1 fruit fly cellular context compared by ENCODE assay signal in the genomic region with DNA sequence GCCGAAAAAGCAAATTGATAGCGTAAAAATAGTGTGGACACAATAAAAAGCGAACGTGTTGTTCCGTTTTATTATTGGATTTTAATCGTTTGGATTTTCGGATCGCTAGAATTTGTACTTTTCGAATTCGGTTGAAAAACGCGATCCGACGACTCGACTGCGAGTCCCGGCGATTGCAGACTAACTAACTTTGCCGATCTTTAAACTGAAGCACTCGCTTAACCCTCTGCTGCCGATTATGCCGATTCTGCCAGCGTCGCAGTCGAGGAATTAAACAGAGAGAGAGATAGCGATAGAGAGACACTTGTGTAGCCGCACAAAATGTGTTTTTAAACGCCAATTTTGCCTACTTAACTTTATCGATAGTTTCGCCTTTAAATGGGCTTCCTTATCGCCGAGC.
TF ChIP-seq lines count a peak whose summit lies in the region.

No protein-coding gene starts in this region.

TF ChIP-seq in whole organism, embryonic, 481 proteins besides CTCF, POLR2A, EP300 and RAD21 (continued from another document and continues in another):
- TF ChIP-seq sens (GFP tag; lab: Kevin White, UChicago) = no peak
- TF ChIP-seq CG18619 (GFP tag; optimal IDR thresholded peaks at IDR 0.05; lab: Kevin White, UChicago) = no peak
- TF ChIP-seq Hmr (GFP tag; optimal IDR thresholded peaks at IDR 0.05; lab: Kevin White, UChicago) = no peak
- TF ChIP-seq E2f2 (GFP tag; IDR thresholded peaks at IDR 0.05; lab: Robert Waterston, UW) = no peak
- TF ChIP-seq Fer2 (tag; optimal IDR thresholded peaks at IDR 0.05; lab: Kevin White, UChicago) = no peak
- no peak for TF ChIP-seq gfzf (GFP tag; optimal IDR thresholded peaks at IDR 0.05; lab: Kevin White, UChicago)
- no peak for TF ChIP-seq p53 (GFP tag; optimal IDR thresholded peaks at IDR 0.05; lab: Kevin White, UChicago)
- TF ChIP-seq aop (GFP tag; IDR thresholded peaks at IDR 0.05; lab: Robert Waterston, UW) = no peak
- no peak for TF ChIP-seq Dad (GFP tag; optimal IDR thresholded peaks at IDR 0.05; lab: Kevin White, UChicago)
- TF ChIP-seq Doc3 (GFP tag; IDR thresholded peaks at IDR 0.05; lab: Robert Waterston, UW; ENCODE audit: partially characterized antibody) = no peak
- no peak for TF ChIP-seq CG18599 (GFP tag; optimal IDR thresholded peaks at IDR 0.05; lab: Kevin White, UChicago)
- no peak for TF ChIP-seq tll (GFP tag; optimal IDR thresholded peaks at IDR 0.05; lab: Kevin White, UChicago)
- TF ChIP-seq CG11456 (GFP tag; IDR thresholded peaks at IDR 0.05; lab: Robert Waterston, UW) = no peak
- peak; percentile 25; the same call in 1 of the 2 replicates for TF ChIP-seq amos (GFP tag; IDR thresholded peaks at IDR 0.05; lab: Robert Waterston, UW; ENCODE audit: partially characterized antibody)
- TF ChIP-seq Ets65A (GFP tag; lab: Kevin White, UChicago) = no peak
- peak; percentile 71 for TF ChIP-seq sug (tag; optimal IDR thresholded peaks at IDR 0.05; lab: Kevin White, UChicago)
- no peak for TF ChIP-seq Oaz (GFP tag; IDR thresholded peaks at IDR 0.05; lab: Robert Waterston, UW)
- no peak for TF ChIP-seq Sox100B (GFP tag; optimal IDR thresholded peaks at IDR 0.05; lab: Kevin White, UChicago)
- no peak for TF ChIP-seq Xbp1 (GFP tag; optimal IDR thresholded peaks at IDR 0.05; lab: Kevin White, UChicago)
- no peak for TF ChIP-seq fd96Cb (tag; optimal IDR thresholded peaks at IDR 0.05; lab: Kevin White, UChicago)
- TF ChIP-seq CG14667 (GFP tag; IDR thresholded peaks at IDR 0.05; lab: Robert Waterston, UW) = no peak
- no peak for TF ChIP-seq CG8089 (GFP tag; optimal IDR thresholded peaks at IDR 0.05; lab: Kevin White, UChicago)
- no peak for TF ChIP-seq CG14050 (GFP tag; IDR thresholded peaks at IDR 0.05; lab: Robert Waterston, UW)
- TF ChIP-seq CG11093 (GFP tag; IDR thresholded peaks at IDR 0.05; lab: Robert Waterston, UW) = no peak
- TF ChIP-seq Asciz (GFP tag; optimal IDR thresholded peaks at IDR 0.05; lab: Kevin White, UChicago) = no peak
- no peak for TF ChIP-seq CG17361 (GFP tag; IDR thresholded peaks at IDR 0.05; lab: Robert Waterston, UW)
- no peak for TF ChIP-seq cato (GFP tag; optimal IDR thresholded peaks at IDR 0.05; lab: Kevin White, UChicago; ENCODE audit: borderline replicate concordance)
- TF ChIP-seq CG12219 (GFP tag; optimal IDR thresholded peaks at IDR 0.05; lab: Kevin White, UChicago) = no peak
- no peak for TF ChIP-seq Dfd (GFP tag; optimal IDR thresholded peaks at IDR 0.05; lab: Kevin White, UChicago)
- TF ChIP-seq Jarid2 (GFP tag; optimal IDR thresholded peaks at IDR 0.05; lab: Kevin White, UChicago) = peak; percentile 52
- no peak for TF ChIP-seq Trl (optimal IDR thresholded peaks at IDR 0.05; lab: Kevin White, UChicago)
- TF ChIP-seq Trl (GFP tag; optimal IDR thresholded peaks at IDR 0.05; lab: Kevin White, UChicago) = no peak
- TF ChIP-seq Lim3 (GFP tag; IDR thresholded peaks at IDR 0.05; lab: Robert Waterston, UW) = no peak
- TF ChIP-seq Ptx1 (GFP tag; IDR thresholded peaks at IDR 0.05; lab: Robert Waterston, UW) = no peak
- no peak for TF ChIP-seq CG11085 (GFP tag; IDR thresholded peaks at IDR 0.05; lab: Robert Waterston, UW)
- no peak for TF ChIP-seq CG7987 (GFP tag; optimal IDR thresholded peaks at IDR 0.05; lab: Kevin White, UChicago)
- no peak for TF ChIP-seq HLHmδ (GFP tag; optimal IDR thresholded peaks at IDR 0.05; lab: Kevin White, UChicago)
- no peak for TF ChIP-seq CG10654 (GFP tag; optimal IDR thresholded peaks at IDR 0.05; lab: Kevin White, UChicago)
- TF ChIP-seq chinmo (GFP tag; IDR thresholded peaks at IDR 0.05; lab: Robert Waterston, UW; ENCODE audit: partially characterized antibody) = peak; percentile 75; the same call in 3 of the 4 replicates
- no peak for TF ChIP-seq CoRest (tag; optimal IDR thresholded peaks at IDR 0.05; lab: Kevin White, UChicago)
- TF ChIP-seq Optix (GFP tag; IDR thresholded peaks at IDR 0.05; lab: Robert Waterston, UW) = no peak
- TF ChIP-seq bbx (GFP tag; IDR thresholded peaks at IDR 0.05; lab: Robert Waterston, UW; ENCODE audit: partially characterized antibody) = no peak
- TF ChIP-seq esg (GFP tag; conservative IDR thresholded peaks at IDR 0.05; lab: Robert Waterston, UW) = no peak
- no peak for TF ChIP-seq wor (GFP tag; IDR thresholded peaks at IDR 0.05; lab: Robert Waterston, UW)
- TF ChIP-seq dpn (GFP tag; optimal IDR thresholded peaks at IDR 0.05; lab: Kevin White, UChicago) = no peak
- TF ChIP-seq chm (GFP tag; IDR thresholded peaks at IDR 0.05; lab: Robert Waterston, UW) = no peak
- TF ChIP-seq Atf6 (GFP tag; IDR thresholded peaks at IDR 0.05; lab: Robert Waterston, UW) = 0 out of 2 replicates have a peak, but pooled peaks have one; percentile 30
- no peak for TF ChIP-seq CG1647 (GFP tag; optimal IDR thresholded peaks at IDR 0.05; lab: Kevin White, UChicago)
- no peak for TF ChIP-seq CG6765 (GFP tag; optimal IDR thresholded peaks at IDR 0.05; lab: Kevin White, UChicago)
- 0 out of 3 replicates have a peak, but pooled peaks have one; percentile 37 for TF ChIP-seq CG34422 (GFP tag; IDR thresholded peaks at IDR 0.05; lab: Robert Waterston, UW)
- peak; percentile 28; the same call in 1 of the 2 replicates for TF ChIP-seq CG13287 (GFP tag; IDR thresholded peaks at IDR 0.05; lab: Robert Waterston, UW; ENCODE audit: partially characterized antibody)
- TF ChIP-seq NK7.1 (GFP tag; optimal IDR thresholded peaks at IDR 0.05; lab: Kevin White, UChicago) = no peak
- TF ChIP-seq onecut (GFP tag; IDR thresholded peaks at IDR 0.05; lab: Robert Waterston, UW) = no peak
- TF ChIP-seq CG9215 (GFP tag; IDR thresholded peaks at IDR 0.05; lab: Robert Waterston, UW) = no peak
- 0 out of 3 replicates have a peak, but pooled peaks have one; percentile 29 for TF ChIP-seq zfh1 (GFP tag; IDR thresholded peaks at IDR 0.05; lab: Robert Waterston, UW)
- no peak for TF ChIP-seq oc (tag; optimal IDR thresholded peaks at IDR 0.05; lab: Kevin White, UChicago)
- TF ChIP-seq pan (optimal IDR thresholded peaks at IDR 0.05; lab: Kevin White, UChicago) = no peak
- no peak for TF ChIP-seq pan (GFP tag; optimal IDR thresholded peaks at IDR 0.05 in 1 of 2, IDR thresholded peaks at IDR 0.05 in 1 of 2)
- TF ChIP-seq unc-4 (GFP tag; IDR thresholded peaks at IDR 0.05; lab: Robert Waterston, UW; ENCODE audit: partially characterized antibody) = no peak
- TF ChIP-seq Bteb2 (GFP tag; optimal IDR thresholded peaks at IDR 0.05; lab: Kevin White, UChicago) = no peak
- TF ChIP-seq zen2 (GFP tag; IDR thresholded peaks at IDR 0.05; lab: Robert Waterston, UW; ENCODE audit: partially characterized antibody) = no peak
- TF ChIP-seq odd (GFP tag; optimal IDR thresholded peaks at IDR 0.05; lab: Kevin White, UChicago) = no peak
- no peak for TF ChIP-seq CG12155 (GFP tag; optimal IDR thresholded peaks at IDR 0.05; lab: Kevin White, UChicago)
- no peak for TF ChIP-seq CG5953 (GFP tag; IDR thresholded peaks at IDR 0.05; lab: Robert Waterston, UW)
- TF ChIP-seq luna (GFP tag; optimal IDR thresholded peaks at IDR 0.05; lab: Kevin White, UChicago) = no peak
- no peak for TF ChIP-seq D19A (tag; optimal IDR thresholded peaks at IDR 0.05; lab: Kevin White, UChicago)
- no peak for TF ChIP-seq CG18476 (GFP tag; optimal IDR thresholded peaks at IDR 0.05; lab: Kevin White, UChicago)
- peak; percentile 9 for TF ChIP-seq Hey (tag; optimal IDR thresholded peaks at IDR 0.05; lab: Kevin White, UChicago)
- TF ChIP-seq CG10543 (GFP tag; optimal IDR thresholded peaks at IDR 0.05; lab: Kevin White, UChicago) = peak; percentile 16
- TF ChIP-seq CG1602 (GFP tag; optimal IDR thresholded peaks at IDR 0.05; lab: Kevin White, UChicago) = no peak
- no peak for TF ChIP-seq ttk (GFP tag; IDR thresholded peaks at IDR 0.05; lab: Robert Waterston, UW)
- no peak for TF ChIP-seq kah (GFP tag; optimal IDR thresholded peaks at IDR 0.05; lab: Kevin White, UChicago)
- TF ChIP-seq scrt (GFP tag; optimal IDR thresholded peaks at IDR 0.05; lab: Kevin White, UChicago) = no peak
- no peak for TF ChIP-seq Sin3A (optimal IDR thresholded peaks at IDR 0.05; lab: Kevin White, UChicago)
- TF ChIP-seq CG34224 (GFP tag; IDR thresholded peaks at IDR 0.05; lab: Robert Waterston, UW; ENCODE audit: partially characterized antibody) = no peak
- TF ChIP-seq danr (GFP tag; IDR thresholded peaks at IDR 0.05; lab: Robert Waterston, UW) = no peak
- TF ChIP-seq CG4730 (GFP tag; IDR thresholded peaks at IDR 0.05; lab: Robert Waterston, UW) = no peak
- TF ChIP-seq gcm (GFP tag; optimal IDR thresholded peaks at IDR 0.05; lab: Kevin White, UChicago) = no peak
- no peak for TF ChIP-seq knrl (GFP tag; IDR thresholded peaks at IDR 0.05; lab: Robert Waterston, UW; ENCODE audit: partially characterized antibody)
- TF ChIP-seq klu (GFP tag; IDR thresholded peaks at IDR 0.05; lab: Robert Waterston, UW) = no peak
- TF ChIP-seq exex (tag; optimal IDR thresholded peaks at IDR 0.05; lab: Kevin White, UChicago) = peak; percentile 99
- no peak for TF ChIP-seq shn (GFP tag; optimal IDR thresholded peaks at IDR 0.05; lab: Kevin White, UChicago)
- TF ChIP-seq CG11723 (GFP tag; optimal IDR thresholded peaks at IDR 0.05; lab: Kevin White, UChicago) = no peak
- TF ChIP-seq Camta (GFP tag; optimal IDR thresholded peaks at IDR 0.05; lab: Kevin White, UChicago) = no peak
- no peak for TF ChIP-seq Dll (GFP tag; IDR thresholded peaks at IDR 0.05; lab: Robert Waterston, UW; ENCODE audit: partially characterized antibody)
- no peak for TF ChIP-seq CG2116 (GFP tag; optimal IDR thresholded peaks at IDR 0.05; lab: Kevin White, UChicago)
- no peak for TF ChIP-seq ranshi (GFP tag; IDR thresholded peaks at IDR 0.05; lab: Robert Waterston, UW)
- TF ChIP-seq trh (GFP tag; optimal IDR thresholded peaks at IDR 0.05; lab: Kevin White, UChicago) = no peak
- TF ChIP-seq Bgb (GFP tag; IDR thresholded peaks at IDR 0.05; lab: Robert Waterston, UW; ENCODE audit: partially characterized antibody) = peak; percentile 36; the same call in 1 of the 2 replicates
- peak; percentile 88 for TF ChIP-seq CG34376 (GFP tag; optimal IDR thresholded peaks at IDR 0.05; lab: Kevin White, UChicago)
- no peak for TF ChIP-seq CG31388 (GFP tag; optimal IDR thresholded peaks at IDR 0.05; lab: Kevin White, UChicago)
- TF ChIP-seq Hr39 (optimal IDR thresholded peaks at IDR 0.05; lab: Kevin White, UChicago) = no peak
- TF ChIP-seq CG15696 (tag; optimal IDR thresholded peaks at IDR 0.05; lab: Kevin White, UChicago) = no peak
- TF ChIP-seq ash1 (GFP tag; optimal IDR thresholded peaks at IDR 0.05; lab: Kevin White, UChicago) = no peak
- TF ChIP-seq CG7963 (GFP tag; IDR thresholded peaks at IDR 0.05; lab: Robert Waterston, UW; ENCODE audit: partially characterized antibody) = no peak
- no peak for TF ChIP-seq eyg (GFP tag; optimal IDR thresholded peaks at IDR 0.05; lab: Kevin White, UChicago)
- peak; percentile 62 for TF ChIP-seq Med (GFP tag; lab: Kevin White, UChicago)
- no peak for TF ChIP-seq jumu (GFP tag; optimal IDR thresholded peaks at IDR 0.05; lab: Kevin White, UChicago)
- TF ChIP-seq YL-1 (GFP tag; optimal IDR thresholded peaks at IDR 0.05; lab: Kevin White, UChicago) = no peak
- TF ChIP-seq CG9609 (GFP tag; optimal IDR thresholded peaks at IDR 0.05; lab: Kevin White, UChicago) = no peak
- no peak for TF ChIP-seq CG11398 (GFP tag; optimal IDR thresholded peaks at IDR 0.05; lab: Kevin White, UChicago)
- TF ChIP-seq CkIIα-i1 (GFP tag; IDR thresholded peaks at IDR 0.05; lab: Robert Waterston, UW) = no peak
- no peak for TF ChIP-seq pum (GFP tag; optimal IDR thresholded peaks at IDR 0.05; lab: Kevin White, UChicago)
- peak; percentile 76 for TF ChIP-seq grn (GFP tag; optimal IDR thresholded peaks at IDR 0.05; lab: Kevin White, UChicago)
- TF ChIP-seq CG18764 (GFP tag; optimal IDR thresholded peaks at IDR 0.05; lab: Kevin White, UChicago) = no peak
- TF ChIP-seq CG12769 (tag; optimal IDR thresholded peaks at IDR 0.05; lab: Kevin White, UChicago) = peak; percentile 40
- no peak for TF ChIP-seq CG17328 (GFP tag; IDR thresholded peaks at IDR 0.05; lab: Robert Waterston, UW)
- TF ChIP-seq pho (GFP tag; optimal IDR thresholded peaks at IDR 0.05; lab: Kevin White, UChicago) = no peak
- TF ChIP-seq CG17385 (GFP tag; optimal IDR thresholded peaks at IDR 0.05; lab: Kevin White, UChicago) = no peak
- no peak for TF ChIP-seq Doc2 (GFP tag; IDR thresholded peaks at IDR 0.05; lab: Robert Waterston, UW)
- no peak for TF ChIP-seq CG15011 (GFP tag; optimal IDR thresholded peaks at IDR 0.05; lab: Kevin White, UChicago)
- no peak for TF ChIP-seq Sry-β (GFP tag; optimal IDR thresholded peaks at IDR 0.05; lab: Kevin White, UChicago)
- no peak for TF ChIP-seq Spps (tag; optimal IDR thresholded peaks at IDR 0.05; lab: Kevin White, UChicago)
- TF ChIP-seq CG2712 (tag; optimal IDR thresholded peaks at IDR 0.05; lab: Kevin White, UChicago) = no peak
- TF ChIP-seq ap (GFP tag; IDR thresholded peaks at IDR 0.05; lab: Robert Waterston, UW) = no peak
- no peak for TF ChIP-seq ewg (GFP tag; optimal IDR thresholded peaks at IDR 0.05; lab: Kevin White, UChicago)
- TF ChIP-seq Xrp1 (GFP tag; IDR thresholded peaks at IDR 0.05; lab: Robert Waterston, UW) = no peak
- no peak for TF ChIP-seq zfh2 (GFP tag; optimal IDR thresholded peaks at IDR 0.05; lab: Kevin White, UChicago)
- TF ChIP-seq CG16813 (GFP tag; IDR thresholded peaks at IDR 0.05; lab: Robert Waterston, UW; ENCODE audit: partially characterized antibody) = no peak
- no peak for TF ChIP-seq z (GFP tag; IDR thresholded peaks at IDR 0.05; lab: Robert Waterston, UW)
- TF ChIP-seq Hr3 (GFP tag; optimal IDR thresholded peaks at IDR 0.05; lab: Kevin White, UChicago) = no peak
- 0 out of 2 replicates have a peak, but pooled peaks have one; percentile 17 for TF ChIP-seq CG42726 (GFP tag; IDR thresholded peaks at IDR 0.05; lab: Robert Waterston, UW; ENCODE audit: partially characterized antibody)
- TF ChIP-seq nmo (GFP tag; optimal IDR thresholded peaks at IDR 0.05; lab: Kevin White, UChicago) = no peak
- no peak for TF ChIP-seq D (optimal IDR thresholded peaks at IDR 0.05; lab: Kevin White, UChicago)
- no peak for TF ChIP-seq D (GFP tag; optimal IDR thresholded peaks at IDR 0.05; lab: Kevin White, UChicago)
- peak; percentile 17; the same call in 1 of the 2 replicates for TF ChIP-seq rib (GFP tag; IDR thresholded peaks at IDR 0.05; lab: Robert Waterston, UW)
- no peak for TF ChIP-seq Atf-2 (GFP tag; optimal IDR thresholded peaks at IDR 0.05; lab: Kevin White, UChicago)
- no peak for TF ChIP-seq gce (GFP tag; IDR thresholded peaks at IDR 0.05; lab: Robert Waterston, UW)
- no peak for TF ChIP-seq dan (GFP tag; IDR thresholded peaks at IDR 0.05; lab: Robert Waterston, UW)
- TF ChIP-seq CG11247 (GFP tag; IDR thresholded peaks at IDR 0.05; lab: Robert Waterston, UW) = no peak
- TF ChIP-seq CG16863 (GFP tag; optimal IDR thresholded peaks at IDR 0.05; lab: Kevin White, UChicago) = no peak
